Worm (Caenorhabditis elegans) whole organism, L1 larva: ENCODE data around the gene Y45F10C.6.

Experiments used
- F16B12.6 ChIP-seq: fragments of 150-350 bp; optimal IDR thresholded peaks from 2 replicates; lab custom pipeline; 2014; ENCODE audit warnings: missing biosample characterization, missing genetic modification characterization
- Y116A8C.19 ChIP-seq: sonication (generic microtip); optimal IDR thresholded peaks from 2 replicates; lab custom pipeline; 2016; ENCODE audit warnings: missing compliant biosample characterization, missing genetic modification characterization, borderline replicate concordance
- aha-1 ChIP-seq: fragments of 150-350 bp; optimal IDR thresholded peaks from 2 replicates; lab custom pipeline; 2014; ENCODE audit warnings: missing biosample characterization, missing genetic modification characterization
- blmp-1 ChIP-seq: fragments of 150-350 bp; optimal IDR thresholded peaks from 2 replicates; lab custom pipeline; 2014; ENCODE audit warnings: missing biosample characterization, missing genetic modification characterization
- ceh-63 ChIP-seq: fragments of 200-800 bp; sonication (Bioruptor generic); optimal IDR thresholded peaks from 2 replicates; lab custom pipeline; 2018; ENCODE audit warnings: mild to moderate bottlenecking, missing genetic modification characterization, missing compliant biosample characterization
- ceh-8 ChIP-seq: fragments of 200-800 bp; sonication (Bioruptor generic); optimal IDR thresholded peaks from 2 replicates; lab custom pipeline; 2018; ENCODE audit warnings: mild to moderate bottlenecking, missing genetic modification characterization, moderate library complexity, missing compliant biosample characterization
- ceh-82 ChIP-seq, 3 experiments: fragments of 150-350 bp in 1 of 3; sonication (generic microtip) in 2 of 3; optimal IDR thresholded peaks; 2 replicates each; lab custom pipeline; 2014 to 2017; ENCODE audit warnings: missing biosample characterization in 3 of 3, missing genetic modification characterization in 3 of 3
- ceh-88 ChIP-seq: fragments of 200-800 bp; sonication (Bioruptor generic); IDR thresholded peaks from 2 replicates; pipeline ENCODE4 v1.3.6; 2022; ENCODE audit warnings: missing genetic modification characterization, missing compliant biosample characterization
- ces-1 ChIP-seq: fragments of 150-350 bp; optimal IDR thresholded peaks from 2 replicates; lab custom pipeline; 2014; ENCODE audit warnings: missing biosample characterization, missing genetic modification reagents, missing genetic modification characterization
- dpl-1 ChIP-seq, 3 experiments: fragments of 150-350 bp in 2 of 3; sonication (generic microtip) in 1 of 3; optimal IDR thresholded peaks; 2 replicates each; lab custom pipeline; 2014 to 2017; ENCODE audit warnings: missing biosample characterization in 3 of 3, missing genetic modification characterization in 3 of 3, missing genetic modification reagents in 3 of 3
- dsc-1 ChIP-seq: sonication (generic microtip); optimal IDR thresholded peaks from 2 replicates; lab custom pipeline; 2016; ENCODE audit warnings: mild to moderate bottlenecking, missing genetic modification characterization, missing compliant biosample characterization
- efl-1 ChIP-seq, 4 experiments: fragments of 150-350 bp; optimal IDR thresholded peaks in 3 of 4; peaks in 1 of 4; 1 replicate in 1 of 4; 2 replicates in 3 of 4; lab custom pipeline; 2014; ENCODE audit warnings: missing biosample characterization in 2 of 4, missing genetic modification characterization in 2 of 4, missing genetic modification reagents in 2 of 4
- egl-13 ChIP-seq: sonication (generic microtip); optimal IDR thresholded peaks from 2 replicates; lab custom pipeline; 2016; ENCODE audit warnings: missing genotype, missing genetic modification reagents, missing genetic modification characterization, missing compliant biosample characterization
- egl-27 ChIP-seq, 2 experiments: fragments of 150-350 bp in 1 of 2; sonication (generic microtip); optimal IDR thresholded peaks; 3 replicates each; lab custom pipeline; 2017 to 2018; ENCODE audit warnings: missing biosample characterization in 2 of 2, missing genetic modification characterization in 2 of 2, missing genetic modification reagents in 2 of 2
- elt-2 ChIP-seq: sonication (generic microtip); optimal IDR thresholded peaks from 2 replicates; lab custom pipeline; 2016; ENCODE audit warnings: missing genetic modification characterization, mild to moderate bottlenecking, inconsistent platforms, missing compliant biosample characterization, missing genetic modification reagents
- elt-3 ChIP-seq, 6 experiments: fragments of 150-350 bp in 1 of 6; sonication (generic microtip); optimal IDR thresholded peaks; 2 replicates each; lab custom pipeline; 2017 to 2018; ENCODE audit warnings: missing biosample characterization in 6 of 6, missing genetic modification characterization in 6 of 6, inconsistent platforms in 1 of 6
- ets-5 ChIP-seq: fragments of 200-800 bp; sonication (Bioruptor generic); IDR thresholded peaks from 2 replicates; pipeline ENCODE4 v1.3.6; 2022; ENCODE audit warnings: missing genetic modification characterization, missing compliant biosample characterization
- hlh-17 ChIP-seq: fragments of 200-800 bp; sonication (Bioruptor generic); optimal IDR thresholded peaks from 2 replicates; lab custom pipeline; 2018; ENCODE audit warnings: missing genetic modification characterization, mild to moderate bottlenecking, missing compliant biosample characterization, moderate library complexity, borderline replicate concordance
- irx-1 ChIP-seq: sonication (generic microtip); optimal IDR thresholded peaks from 2 replicates; lab custom pipeline; 2016; ENCODE audit warnings: missing genetic modification characterization, missing compliant biosample characterization
- isw-1 ChIP-seq: fragments of 200-800 bp; sonication (Bioruptor generic); IDR thresholded peaks from 2 replicates; pipeline ENCODE4 v1.3.6; 2022; ENCODE audit warnings: missing genetic modification characterization, missing compliant biosample characterization
- lin-13 ChIP-seq: fragments of 150-350 bp; optimal IDR thresholded peaks from 2 replicates; lab custom pipeline; 2014; ENCODE audit warnings: missing biosample characterization, missing genetic modification reagents, missing genetic modification characterization
- lin-14 ChIP-seq: fragments of 200-800 bp; sonication (Bioruptor generic); optimal IDR thresholded peaks from 2 replicates; lab custom pipeline; 2018; ENCODE audit warnings: mild to moderate bottlenecking, missing genetic modification characterization, moderate library complexity, missing compliant biosample characterization
- lin-15B ChIP-seq: fragments of 150-350 bp; sonication (generic microtip); optimal IDR thresholded peaks from 3 replicates; lab custom pipeline; 2014; ENCODE audit warnings: missing biosample characterization, missing genetic modification characterization
- lin-39 ChIP-seq: fragments of 150-350 bp; optimal IDR thresholded peaks from 2 replicates; lab custom pipeline; 2014; ENCODE audit warnings: missing biosample characterization, missing genetic modification reagents, missing genetic modification characterization
- mab-9 ChIP-seq: fragments of 200-800 bp; sonication (Bioruptor generic); IDR thresholded peaks from 2 replicates; pipeline ENCODE4 v1.3.6; 2022; ENCODE audit warnings: missing genetic modification reagents, missing genetic modification characterization, missing compliant biosample characterization
- mep-1 ChIP-seq: fragments of 150-350 bp; optimal IDR thresholded peaks from 2 replicates; lab custom pipeline; 2014; ENCODE audit warnings: missing biosample characterization, missing genetic modification characterization
- nhr-11 ChIP-seq: fragments of 150-350 bp; optimal IDR thresholded peaks from 2 replicates; lab custom pipeline; 2014; ENCODE audit warnings: missing biosample characterization, missing genetic modification characterization
- nhr-237 ChIP-seq: fragments of 150-350 bp; optimal IDR thresholded peaks from 2 replicates; lab custom pipeline; 2014; ENCODE audit warnings: missing biosample characterization, missing genetic modification characterization
- nhr-71 ChIP-seq: sonication (generic microtip); optimal IDR thresholded peaks from 2 replicates; lab custom pipeline; 2016; ENCODE audit warnings: mild to moderate bottlenecking, missing genetic modification characterization, moderate library complexity, missing compliant biosample characterization
- nhr-76 ChIP-seq: sonication (generic microtip); optimal IDR thresholded peaks from 2 replicates; lab custom pipeline; 2017; ENCODE audit warnings: missing biosample characterization, missing genetic modification characterization
- nhr-77 ChIP-seq: fragments of 150-350 bp; optimal IDR thresholded peaks from 2 replicates; lab custom pipeline; 2014; ENCODE audit warnings: missing biosample characterization, missing genetic modification characterization
- nhr-90 ChIP-seq: sonication (generic microtip); optimal IDR thresholded peaks from 2 replicates; lab custom pipeline; 2016; ENCODE audit warnings: mild to moderate bottlenecking, missing genetic modification characterization, missing compliant biosample characterization; ENCODE audit not compliant: poor library complexity
- pag-3 ChIP-seq: sonication (generic microtip); optimal IDR thresholded peaks from 2 replicates; lab custom pipeline; 2017; ENCODE audit warnings: missing genetic modification characterization, mild to moderate bottlenecking, missing compliant biosample characterization, antibody characterized with exemption, borderline replicate concordance; ENCODE audit not compliant: insufficient read depth
- pax-3 ChIP-seq: fragments of 200-800 bp; sonication (Bioruptor generic); optimal IDR thresholded peaks from 2 replicates; lab custom pipeline; 2018; ENCODE audit warnings: mild to moderate bottlenecking, missing genetic modification characterization, moderate library complexity, missing compliant biosample characterization
- swsn-7 ChIP-seq: sonication (generic microtip); optimal IDR thresholded peaks from 2 replicates; lab custom pipeline; 2016; ENCODE audit warnings: missing genetic modification characterization, missing compliant biosample characterization
- tbx-2 ChIP-seq: sonication (generic microtip); optimal IDR thresholded peaks from 2 replicates; lab custom pipeline; 2016; ENCODE audit warnings: missing genetic modification characterization, missing compliant biosample characterization
- tlp-1 ChIP-seq: fragments of 150-350 bp; optimal IDR thresholded peaks from 2 replicates; lab custom pipeline; 2014; ENCODE audit warnings: missing biosample characterization, missing genetic modification characterization
- unc-130 ChIP-seq: fragments of 150-350 bp; optimal IDR thresholded peaks from 2 replicates; lab custom pipeline; 2017; ENCODE audit warnings: missing biosample characterization, missing genetic modification characterization, inconsistent platforms
- unc-62 ChIP-seq: fragments of 150-350 bp; optimal IDR thresholded peaks from 2 replicates; lab custom pipeline; 2014; ENCODE audit warnings: missing biosample characterization, missing genetic modification reagents, missing genetic modification characterization
- vab-15 ChIP-seq: sonication (generic microtip); optimal IDR thresholded peaks from 2 replicates; lab custom pipeline; 2017; ENCODE audit warnings: missing genotype, mild to moderate bottlenecking, missing genetic modification characterization, missing compliant biosample characterization
- xbp-1 ChIP-seq: sonication (generic microtip); optimal IDR thresholded peaks from 2 replicates; lab custom pipeline; 2016; ENCODE audit warnings: missing genetic modification characterization, missing compliant biosample characterization
- zag-1 ChIP-seq: fragments of 150-350 bp; optimal IDR thresholded peaks from 2 replicates; lab custom pipeline; 2014; ENCODE audit warnings: missing biosample characterization, missing genetic modification characterization
- ztf-4 ChIP-seq: fragments of 150-350 bp; optimal IDR thresholded peaks from 2 replicates; lab custom pipeline; 2014; ENCODE audit warnings: missing biosample characterization, missing genetic modification characterization

The Y45F10C.6 gene

ce11 chrIV:13682733-13683132 is 30.6 kb downstream of the Y45F10C.6 start (continued):
- no peak for TF ChIP-seq F16B12.6 (tag; lab: Kevin White, UChicago)
- TF ChIP-seq elt-3 (tag; optimal IDR thresholded peaks at IDR 0.05; lab: Kevin White, UChicago): peak in 5 of 6 experiments; percentile 54 to 98 (median 70)

DNA sequence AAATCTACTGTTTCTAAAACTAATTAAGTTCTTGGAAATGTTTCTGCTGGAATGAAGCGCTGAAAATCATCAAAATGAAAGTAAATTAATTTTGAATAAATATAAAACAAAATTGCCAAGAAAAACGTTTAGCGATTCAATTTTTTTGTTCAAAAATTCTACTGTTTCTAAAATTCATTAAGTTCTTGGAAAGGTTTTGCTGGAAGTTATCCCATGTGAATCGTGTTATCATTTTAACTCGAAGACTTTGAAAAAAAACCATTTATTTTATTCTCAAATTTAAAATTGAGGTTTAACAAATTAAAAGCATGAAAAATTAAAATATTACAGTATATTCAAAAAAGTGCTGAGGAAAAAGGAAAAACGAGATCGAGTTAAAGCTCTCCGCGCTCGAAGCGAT is 32.7 kb downstream of the Y45F10C.6 start:
- TF ChIP-seq hlh-17 (GFP tag; lab: Kevin White, UChicago): no peak

DNA sequence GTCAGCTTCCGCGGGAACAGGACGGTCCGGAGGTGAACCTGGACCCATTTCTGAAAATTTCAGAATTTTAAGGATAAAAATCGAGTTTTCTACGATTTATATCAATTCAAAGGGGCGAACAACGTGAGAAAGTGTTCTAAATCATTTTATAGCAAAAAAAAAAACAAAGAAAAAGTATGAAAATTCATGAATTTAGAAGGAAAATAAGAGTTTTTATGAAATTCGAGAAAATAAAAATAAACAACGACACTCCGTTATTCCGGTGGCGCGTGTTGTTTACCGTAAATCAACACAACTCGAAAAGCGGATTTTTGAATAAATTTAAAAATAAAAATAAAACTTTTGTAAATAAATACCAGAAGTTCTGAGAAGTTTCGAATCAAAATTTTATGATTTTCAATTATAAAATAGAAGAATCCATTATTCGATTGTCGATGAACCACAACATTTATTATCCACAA is 34.9 kb downstream of the Y45F10C.6 start, which contains the start of gene nyn-1:
Gene nyn-1, minus strand, starts transcription at position 51 of the 461 bp plus-strand sequence.
- no peak for TF ChIP-seq nhr-11 (tag; lab: Kevin White, UChicago)
- no peak for TF ChIP-seq swsn-7 (tag; lab: Kevin White, UChicago)
- no peak for TF ChIP-seq tbx-2 (tag; lab: Kevin White, UChicago)
- no peak for TF ChIP-seq elt-2 (tag; lab: Kevin White, UChicago)
- TF ChIP-seq blmp-1 (tag; lab: Kevin White, UChicago): no peak
- peak in 1 of 2 experiments; percentile 13 for TF ChIP-seq efl-1 (optimal IDR thresholded peaks at IDR 0.05; lab: Kevin White, UChicago)
- TF ChIP-seq efl-1 (GFP tag; optimal IDR thresholded peaks at IDR 0.05 in 1 of 2; lab: Kevin White, UChicago): no peak
- no peak for TF ChIP-seq tlp-1 (tag; lab: Kevin White, UChicago)
- no peak for TF ChIP-seq nhr-90 (tag; lab: Kevin White, UChicago)

ce11 chrIV:13687631-13688030 is 35.5 kb downstream of the Y45F10C.6 start:
- no peak for TF ChIP-seq nhr-76
- TF ChIP-seq swsn-7 (tag; lab: Kevin White, UChicago): no peak
- TF ChIP-seq tlp-1 (tag; lab: Kevin White, UChicago): no peak
- no peak for TF ChIP-seq egl-13 (tag; lab: Kevin White, UChicago)
- TF ChIP-seq unc-130 (tag; lab: Kevin White, UChicago): no peak
- TF ChIP-seq aha-1: no peak
- TF ChIP-seq dpl-1 (GFP tag; optimal IDR thresholded peaks at IDR 0.05; lab: Kevin White, UChicago): no peak
- TF ChIP-seq ztf-4 (tag; lab: Kevin White, UChicago): no peak
- TF ChIP-seq ets-5 (GFP tag; lab: Robert Waterston, UW): no peak
- no peak for TF ChIP-seq nhr-11 (tag; lab: Kevin White, UChicago)
- TF ChIP-seq pag-3: no peak
- no peak for TF ChIP-seq lin-15B
- no peak for TF ChIP-seq tbx-2 (tag; lab: Kevin White, UChicago)
- TF ChIP-seq elt-3 (tag; optimal IDR thresholded peaks at IDR 0.05; lab: Kevin White, UChicago): no peak
- no peak for TF ChIP-seq irx-1 (tag; lab: Kevin White, UChicago)
- TF ChIP-seq ceh-8 (GFP tag; lab: Kevin White, UChicago): no peak
- no peak for TF ChIP-seq Y116A8C.19 (tag; lab: Kevin White, UChicago)
- TF ChIP-seq, all 84 proteins: peak for 0

DNA sequence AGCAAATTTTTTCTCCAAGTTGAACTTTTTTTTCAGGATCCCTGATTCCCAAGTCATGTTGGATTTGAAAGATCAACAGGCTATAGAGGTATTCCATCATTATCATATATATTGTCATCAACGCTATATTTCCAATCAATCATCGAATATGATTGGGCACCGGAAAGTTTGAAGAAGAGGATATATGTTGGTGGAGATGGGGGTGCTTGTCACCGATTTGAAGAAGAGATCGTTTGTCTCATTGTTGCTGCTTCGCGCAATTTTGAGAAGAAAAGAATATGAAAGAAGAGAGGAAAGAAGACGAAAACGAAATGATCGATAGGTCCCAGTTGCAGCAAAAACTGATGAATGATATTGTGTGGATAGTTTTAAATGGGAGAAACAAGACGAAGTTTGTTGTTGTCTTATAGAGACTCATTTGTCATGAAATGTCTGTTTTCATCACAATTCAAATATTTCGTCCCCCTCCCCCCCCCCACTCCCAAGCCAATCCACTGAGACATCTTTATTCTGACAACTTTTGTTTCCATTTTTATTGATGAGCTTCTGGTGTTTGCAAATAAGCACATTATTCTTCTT is 37.3 kb downstream of the Y45F10C.6 start, which contains the start of gene T23G4.2:
Gene T23G4.2, minus strand, starts transcription at position 255 of the 579 bp plus-strand sequence.
- no peak for TF ChIP-seq ceh-63 (GFP tag; lab: Kevin White, UChicago)
- no peak for TF ChIP-seq dpl-1 (GFP tag; optimal IDR thresholded peaks at IDR 0.05; lab: Kevin White, UChicago)
- TF ChIP-seq lin-39 (tag; lab: Kevin White, UChicago): peak; percentile 66
- TF ChIP-seq unc-62 (GFP tag; lab: Kevin White, UChicago): no peak
- no peak for TF ChIP-seq nhr-237 (tag; lab: Kevin White, UChicago)
- peak; percentile 88 for TF ChIP-seq mab-9 (GFP tag; lab: Robert Waterston, UW)
- TF ChIP-seq ceh-82 (tag; optimal IDR thresholded peaks at IDR 0.05; lab: Kevin White, UChicago): no peak
- TF ChIP-seq mep-1 (tag; lab: Kevin White, UChicago): no peak
- peak; percentile 75 for TF ChIP-seq lin-14 (GFP tag; lab: Kevin White, UChicago)
- TF ChIP-seq zag-1 (tag; lab: Kevin White, UChicago): no peak
- TF ChIP-seq pax-3 (tag; lab: Kevin White, UChicago): no peak
- no peak for TF ChIP-seq vab-15 (tag; lab: Kevin White, UChicago)
- TF ChIP-seq nhr-77 (tag; lab: Kevin White, UChicago): no peak
- TF ChIP-seq lin-13 (GFP tag; lab: Kevin White, UChicago): no peak
- TF ChIP-seq ceh-88 (GFP tag; lab: Robert Waterston, UW): no peak
- no peak for TF ChIP-seq isw-1 (GFP tag; lab: Robert Waterston, UW)
- peak; percentile 42 for TF ChIP-seq blmp-1 (tag; lab: Kevin White, UChicago)
- TF ChIP-seq dsc-1 (tag; lab: Kevin White, UChicago): no peak
- peak; percentile 28 for TF ChIP-seq nhr-71 (tag; lab: Kevin White, UChicago)
- no peak for TF ChIP-seq egl-27 (tag; optimal IDR thresholded peaks at IDR 0.05; lab: Kevin White, UChicago)
- no peak for TF ChIP-seq ces-1 (GFP tag; lab: Kevin White, UChicago)
- no peak for TF ChIP-seq xbp-1
- no peak for TF ChIP-seq swsn-7 (tag; lab: Kevin White, UChicago)
